Worm (Caenorhabditis elegans) whole organism, L1 larva: ENCODE measurements around the gene swt-4.

ENCODE experiments used
- C16A3.4 ChIP-seq: fragments of 150-350 bp; optimal IDR thresholded peaks from 2 replicates; lab custom pipeline; 2014; ENCODE audit warnings: missing biosample characterization, missing genetic modification characterization
- aha-1 ChIP-seq: fragments of 150-350 bp; optimal IDR thresholded peaks from 2 replicates; lab custom pipeline; 2014; ENCODE audit warnings: missing biosample characterization, missing genetic modification characterization
- blmp-1 ChIP-seq: fragments of 150-350 bp; optimal IDR thresholded peaks from 2 replicates; lab custom pipeline; 2014; ENCODE audit warnings: missing biosample characterization, missing genetic modification characterization
- ceh-63 ChIP-seq: fragments of 200-800 bp; sonication (Bioruptor generic); optimal IDR thresholded peaks from 2 replicates; lab custom pipeline; 2018; ENCODE audit warnings: mild to moderate bottlenecking, missing genetic modification characterization, missing compliant biosample characterization
- ceh-82 ChIP-seq, 3 experiments: fragments of 150-350 bp in 1 of 3; sonication (generic microtip) in 2 of 3; optimal IDR thresholded peaks; 2 replicates each; lab custom pipeline; 2014 to 2017; ENCODE audit warnings: missing biosample characterization in 3 of 3, missing genetic modification characterization in 3 of 3
- ceh-90 ChIP-seq: sonication (generic microtip); optimal IDR thresholded peaks from 2 replicates; lab custom pipeline; 2016; ENCODE audit warnings: missing genetic modification characterization, missing compliant biosample characterization
- ces-1 ChIP-seq: fragments of 150-350 bp; optimal IDR thresholded peaks from 2 replicates; lab custom pipeline; 2014; ENCODE audit warnings: missing biosample characterization, missing genetic modification reagents, missing genetic modification characterization
- dsc-1 ChIP-seq: sonication (generic microtip); optimal IDR thresholded peaks from 2 replicates; lab custom pipeline; 2016; ENCODE audit warnings: mild to moderate bottlenecking, missing genetic modification characterization, missing compliant biosample characterization
- efl-1 ChIP-seq, 4 experiments: fragments of 150-350 bp; optimal IDR thresholded peaks in 3 of 4; peaks in 1 of 4; 1 replicate in 1 of 4; 2 replicates in 3 of 4; lab custom pipeline; 2014; ENCODE audit warnings: missing biosample characterization in 2 of 4, missing genetic modification characterization in 2 of 4, missing genetic modification reagents in 2 of 4
- efl-3 ChIP-seq: fragments of 200-800 bp; sonication (Bioruptor generic); optimal IDR thresholded peaks from 2 replicates; lab custom pipeline; 2018; ENCODE audit warnings: mild to moderate bottlenecking, missing genetic modification characterization, missing compliant biosample characterization
- elt-2 ChIP-seq: sonication (generic microtip); optimal IDR thresholded peaks from 2 replicates; lab custom pipeline; 2016; ENCODE audit warnings: missing genetic modification characterization, mild to moderate bottlenecking, inconsistent platforms, missing compliant biosample characterization, missing genetic modification reagents
- elt-3 ChIP-seq, 6 experiments: fragments of 150-350 bp in 1 of 6; sonication (generic microtip); optimal IDR thresholded peaks; 2 replicates each; lab custom pipeline; 2017 to 2018; ENCODE audit warnings: missing biosample characterization in 6 of 6, missing genetic modification characterization in 6 of 6, inconsistent platforms in 1 of 6
- fkh-10 ChIP-seq: sonication (generic microtip); optimal IDR thresholded peaks from 2 replicates; lab custom pipeline; 2017; ENCODE audit warnings: missing biosample characterization, missing genetic modification reagents, missing genetic modification characterization
- fkh-8 ChIP-seq: sonication (generic microtip); optimal IDR thresholded peaks from 2 replicates; lab custom pipeline; 2016; ENCODE audit warnings: mild to moderate bottlenecking, missing genetic modification characterization, missing compliant biosample characterization
- hpl-2 ChIP-seq: fragments of 150-350 bp; optimal IDR thresholded peaks from 2 replicates; lab custom pipeline; 2014; ENCODE audit warnings: missing biosample characterization, missing genetic modification reagents, missing genetic modification characterization
- isw-1 ChIP-seq: fragments of 200-800 bp; sonication (Bioruptor generic); IDR thresholded peaks from 2 replicates; pipeline ENCODE4 v1.3.6; 2022; ENCODE audit warnings: missing genetic modification characterization, missing compliant biosample characterization
- jun-1 ChIP-seq: fragments of 150-350 bp; optimal IDR thresholded peaks from 2 replicates; lab custom pipeline; 2014; ENCODE audit warnings: missing biosample characterization, missing genetic modification reagents, missing genetic modification characterization
- lin-14 ChIP-seq: fragments of 200-800 bp; sonication (Bioruptor generic); optimal IDR thresholded peaks from 2 replicates; lab custom pipeline; 2018; ENCODE audit warnings: mild to moderate bottlenecking, missing genetic modification characterization, moderate library complexity, missing compliant biosample characterization
- lin-35 ChIP-seq, 2 experiments: fragments of 150-350 bp; optimal IDR thresholded peaks; 2 replicates each; lab custom pipeline; 2014; ENCODE audit warnings: missing biosample characterization in 2 of 2, missing genetic modification characterization in 2 of 2, missing genetic modification reagents in 2 of 2
- lin-39 ChIP-seq: fragments of 150-350 bp; optimal IDR thresholded peaks from 2 replicates; lab custom pipeline; 2014; ENCODE audit warnings: missing biosample characterization, missing genetic modification reagents, missing genetic modification characterization
- lir-3 ChIP-seq: sonication (generic microtip); optimal IDR thresholded peaks from 2 replicates; lab custom pipeline; 2016; ENCODE audit warnings: mild to moderate bottlenecking, missing genetic modification characterization, moderate library complexity, missing compliant biosample characterization; ENCODE audit not compliant: poor library complexity
- lsy-2 ChIP-seq, 2 experiments: fragments of 150-350 bp; optimal IDR thresholded peaks; 2 replicates each; lab custom pipeline; 2014; ENCODE audit warnings: missing biosample characterization in 2 of 2, missing genetic modification characterization in 2 of 2
- mab-9 ChIP-seq: fragments of 200-800 bp; sonication (Bioruptor generic); IDR thresholded peaks from 2 replicates; pipeline ENCODE4 v1.3.6; 2022; ENCODE audit warnings: missing genetic modification reagents, missing genetic modification characterization, missing compliant biosample characterization
- mdl-1 ChIP-seq, 2 experiments: fragments of 150-350 bp; optimal IDR thresholded peaks; 2 replicates each; lab custom pipeline; 2014 to 2017; ENCODE audit warnings: missing biosample characterization in 2 of 2, missing genetic modification characterization in 2 of 2, inconsistent platforms in 1 of 2
- mef-2 ChIP-seq: fragments of 150-350 bp; optimal IDR thresholded peaks from 2 replicates; lab custom pipeline; 2014; ENCODE audit warnings: missing biosample characterization, missing genetic modification characterization
- mep-1 ChIP-seq: fragments of 150-350 bp; optimal IDR thresholded peaks from 2 replicates; lab custom pipeline; 2014; ENCODE audit warnings: missing biosample characterization, missing genetic modification characterization
- nhr-12 ChIP-seq: sonication (generic microtip); optimal IDR thresholded peaks from 2 replicates; lab custom pipeline; 2017; ENCODE audit warnings: missing biosample characterization, missing genetic modification characterization
- nhr-19 ChIP-seq: fragments of 200-800 bp; sonication (Bioruptor generic); conservative IDR thresholded peaks from 2 replicates; pipeline ENCODE4 v1.3.6; 2022; ENCODE audit warnings: missing genetic modification characterization, missing compliant biosample characterization
- nhr-20 ChIP-seq: sonication (generic microtip); optimal IDR thresholded peaks from 2 replicates; lab custom pipeline; 2016; ENCODE audit warnings: mild to moderate bottlenecking, missing genetic modification characterization, missing compliant biosample characterization
- nhr-237 ChIP-seq: fragments of 150-350 bp; optimal IDR thresholded peaks from 2 replicates; lab custom pipeline; 2014; ENCODE audit warnings: missing biosample characterization, missing genetic modification characterization
- nhr-71 ChIP-seq: sonication (generic microtip); optimal IDR thresholded peaks from 2 replicates; lab custom pipeline; 2016; ENCODE audit warnings: mild to moderate bottlenecking, missing genetic modification characterization, moderate library complexity, missing compliant biosample characterization
- nhr-84 ChIP-seq: sonication (generic microtip); optimal IDR thresholded peaks from 2 replicates; lab custom pipeline; 2017; ENCODE audit warnings: missing biosample characterization, missing genetic modification characterization
- nhr-85 ChIP-seq: sonication (generic microtip); peaks from one replicate; lab custom pipeline; 2016; ENCODE audit warnings: missing genetic modification characterization, inconsistent platforms, missing compliant biosample characterization
- nhr-90 ChIP-seq: sonication (generic microtip); optimal IDR thresholded peaks from 2 replicates; lab custom pipeline; 2016; ENCODE audit warnings: mild to moderate bottlenecking, missing genetic modification characterization, missing compliant biosample characterization; ENCODE audit not compliant: poor library complexity
- rnt-1 ChIP-seq: sonication (generic microtip); optimal IDR thresholded peaks from 2 replicates; lab custom pipeline; 2016; ENCODE audit warnings: mild to moderate bottlenecking, missing genetic modification characterization, moderate library complexity, missing compliant biosample characterization
- snu-23 ChIP-seq: sonication (generic microtip); optimal IDR thresholded peaks from 2 replicates; lab custom pipeline; 2016; ENCODE audit warnings: missing genetic modification characterization, missing compliant biosample characterization
- sox-4 ChIP-seq: sonication (generic microtip); optimal IDR thresholded peaks from 2 replicates; lab custom pipeline; 2016; ENCODE audit warnings: missing genetic modification characterization, missing compliant biosample characterization
- sptf-1 ChIP-seq: fragments of 150-350 bp; optimal IDR thresholded peaks from 2 replicates; lab custom pipeline; 2014; ENCODE audit warnings: missing biosample characterization, missing genetic modification characterization
- swsn-7 ChIP-seq: sonication (generic microtip); optimal IDR thresholded peaks from 2 replicates; lab custom pipeline; 2016; ENCODE audit warnings: missing genetic modification characterization, missing compliant biosample characterization
- vab-15 ChIP-seq: sonication (generic microtip); optimal IDR thresholded peaks from 2 replicates; lab custom pipeline; 2017; ENCODE audit warnings: missing genotype, mild to moderate bottlenecking, missing genetic modification characterization, missing compliant biosample characterization
- zag-1 ChIP-seq: fragments of 150-350 bp; optimal IDR thresholded peaks from 2 replicates; lab custom pipeline; 2014; ENCODE audit warnings: missing biosample characterization, missing genetic modification characterization

swt-4 gene

ce11 chrIII:10642781-10643180 is 13.8 kb upstream of the swt-4 start, which contains the start of the genes dhs-11 and orc-1 (continued):
- no peak for TF ChIP-seq mab-9 (GFP tag; lab: Robert Waterston, UW)
- peak in 1 of 6 experiments; percentile 75 for TF ChIP-seq elt-3 (tag; optimal IDR thresholded peaks at IDR 0.05; lab: Kevin White, UChicago)
- TF ChIP-seq ceh-63 (GFP tag; lab: Kevin White, UChicago), result no peak
- TF ChIP-seq C16A3.4 (tag; lab: Kevin White, UChicago), result peak; percentile 59
- TF ChIP-seq fkh-8 (tag; lab: Kevin White, UChicago), result peak; percentile 29
- peak; percentile 51 for TF ChIP-seq nhr-19
- TF ChIP-seq lir-3, result no peak
- no peak for TF ChIP-seq mef-2 (tag; lab: Kevin White, UChicago)
- no peak for TF ChIP-seq nhr-237
- no peak for TF ChIP-seq dsc-1 (tag; lab: Kevin White, UChicago)

- TF ChIP-seq lsy-2 (tag; optimal IDR thresholded peaks at IDR 0.05; lab: Kevin White, UChicago) (peak in 1 of 2 experiments; percentile 7), ceh-82 (tag; optimal IDR thresholded peaks at IDR 0.05; lab: Kevin White, UChicago) (peak in 1 of 3 experiments; percentile 1), nhr-12 (tag; lab: Kevin White, UChicago) (no peak), sox-4 (tag; lab: Kevin White, UChicago) (no peak), fkh-8 (tag; lab: Kevin White, UChicago) (no peak), lin-35 (GFP tag; optimal IDR thresholded peaks at IDR 0.05; lab: Kevin White, UChicago) (no peak), C16A3.4 (tag; lab: Kevin White, UChicago) (no peak)
- TF ChIP-seq, all 84 proteins: peak for 2
These were observed 9.5 kb upstream of the swt-4 start, which contains the start of gene Y39A1A.27 for ce11 chrIII:10638339-10639021. Gene Y39A1A.27, plus strand, starts transcription at chrIII:10638971.

ce11 chrIII:10637933-10638332 is 9.0 kb upstream of the swt-4 start:
- TF ChIP-seq lin-39 (no peak), elt-2 (no peak), blmp-1 (tag; lab: Kevin White, UChicago) (peak; percentile 78), jun-1 (tag; lab: Kevin White, UChicago) (no peak)

ce11 chrIII:10636493-10637031 is 7.6 kb upstream of the swt-4 start:
- TF ChIP-seq isw-1 (GFP tag; lab: Robert Waterston, UW) (no peak), blmp-1 (tag; lab: Kevin White, UChicago) (peak; percentile 72), sptf-1 (tag; lab: Kevin White, UChicago) (no peak), hpl-2 (GFP tag; lab: Kevin White, UChicago) (no peak), lin-14 (peak; percentile 61), ces-1 (no peak), efl-1 (optimal IDR thresholded peaks at IDR 0.05; lab: Kevin White, UChicago) (peak in 1 of 2 experiments; percentile 0), efl-1 (GFP tag; optimal IDR thresholded peaks at IDR 0.05 in 1 of 2; lab: Kevin White, UChicago) (peak in 1 of 2 experiments; percentile 68), rnt-1 (tag; lab: Kevin White, UChicago) (no peak), nhr-90 (tag; lab: Kevin White, UChicago) (no peak), nhr-20 (tag; lab: Kevin White, UChicago) (peak; percentile 23), snu-23 (GFP tag; lab: Kevin White, UChicago) (no peak), nhr-71 (tag; lab: Kevin White, UChicago) (peak; percentile 7), fkh-10 (GFP tag; lab: Kevin White, UChicago) (no peak), elt-3 (tag; optimal IDR thresholded peaks at IDR 0.05; lab: Kevin White, UChicago) (no peak), mep-1 (tag; lab: Kevin White, UChicago) (peak; percentile 12), nhr-84 (tag; lab: Kevin White, UChicago) (no peak), swsn-7 (tag; lab: Kevin White, UChicago) (no peak), ceh-63 (GFP tag; lab: Kevin White, UChicago) (no peak), nhr-85 (tag; lab: Kevin White, UChicago) (peak; percentile 3), efl-3 (GFP tag; lab: Kevin White, UChicago) (no peak), ceh-90 (tag; lab: Kevin White, UChicago) (no peak), aha-1 (tag; lab: Kevin White, UChicago) (no peak), mdl-1 (tag; optimal IDR thresholded peaks at IDR 0.05; lab: Kevin White, UChicago) (peak in 1 of 2 experiments; percentile 41), zag-1 (tag; lab: Kevin White, UChicago) (no peak), dsc-1 (tag; lab: Kevin White, UChicago) (no peak), vab-15 (tag; lab: Kevin White, UChicago) (no peak)
